Worm (Caenorhabditis elegans): Measurements from ENCODE around the gene sre-38.

DNA sequence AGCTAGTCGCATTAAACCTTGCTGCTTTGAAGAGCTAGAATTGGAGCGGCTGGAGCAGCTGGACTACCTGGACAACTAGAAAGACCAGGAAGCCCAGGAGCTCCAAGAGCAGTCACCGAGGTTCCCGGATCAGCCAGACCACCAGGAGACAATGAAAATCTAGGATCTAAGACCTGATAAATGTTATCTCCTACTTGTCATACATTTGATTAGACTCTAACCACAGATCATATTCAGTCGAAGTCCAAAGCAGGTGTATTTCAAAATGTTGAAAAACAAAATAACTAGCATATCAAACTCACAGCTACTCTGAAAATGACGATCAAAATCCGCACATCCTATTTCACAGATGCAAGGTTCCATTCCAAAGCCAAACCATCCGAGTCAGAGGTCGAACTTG lies 34.6 kb downstream of the sre-38 start, which contains the start of gene srz-6:
- no peak for TF ChIP-seq K02D7.2 (tag; optimal IDR thresholded peaks at IDR 0.05)
- TF ChIP-seq pqm-1 (tag; optimal IDR thresholded peaks at IDR 0.05), result no peak
- TF ChIP-seq ceh-34 (tag; optimal IDR thresholded peaks at IDR 0.05), result no peak
- no peak for TF ChIP-seq ceh-9 (tag; optimal IDR thresholded peaks at IDR 0.05)
- TF ChIP-seq nhr-232 (tag; optimal IDR thresholded peaks at IDR 0.05), result no peak
- TF ChIP-seq ama-1 (optimal IDR thresholded peaks at IDR 0.05), result no peak
- no peak for TF ChIP-seq pha-4 (tag; optimal IDR thresholded peaks at IDR 0.05)
- TF ChIP-seq fkh-10 (GFP tag; optimal IDR thresholded peaks at IDR 0.05), result no peak
- no peak for TF ChIP-seq sdc-2 (tag; optimal IDR thresholded peaks at IDR 0.05)
- TF ChIP-seq ref-2 (tag; optimal IDR thresholded peaks at IDR 0.05), result no peak

All from whole organism, late embryonic.